Fruit fly (Drosophila melanogaster) whole organism, embryonic: ENCODE data around the gene Sgs1.

Experiments
- Bteb2 ChIP-seq: fragments of 200-800 bp; sonication (Bioruptor generic); optimal IDR thresholded peaks from 2 replicates; lab custom pipeline; 2016; ENCODE audit warnings: missing biosample characterization, missing genetic modification characterization
- CG1024 ChIP-seq: fragments of 200-800 bp; sonication (Bioruptor generic); IDR thresholded peaks from 2 replicates; pipeline ENCODE4 v1.3.6; 2022; ENCODE audit warnings: missing biosample characterization, missing genetic modification characterization
- CG10431 ChIP-seq: fragments of 200-800 bp; sonication (Bioruptor generic); optimal IDR thresholded peaks from 3 replicates; lab custom pipeline; 2018; ENCODE audit warnings: missing biosample characterization, mild to moderate bottlenecking, missing genetic modification characterization
- CG10959 ChIP-seq: fragments of 200-800 bp; sonication (Bioruptor generic); IDR thresholded peaks from 2 replicates; pipeline ENCODE4 v1.3.6; 2022; ENCODE audit warnings: missing biosample characterization, missing genetic modification characterization
- CG12071 ChIP-seq: fragments of 200-800 bp; sonication (Bioruptor generic); optimal IDR thresholded peaks from 3 replicates; lab custom pipeline; 2018; ENCODE audit warnings: missing biosample characterization, mild to moderate bottlenecking, missing genetic modification characterization
- CG12769 ChIP-seq: fragments of 200-800 bp; sonication (Bioruptor generic); optimal IDR thresholded peaks from 2 replicates; lab custom pipeline; 2019; ENCODE audit warnings: missing biosample characterization, mild to moderate bottlenecking, missing genetic modification characterization, moderate library complexity
- CG12942 ChIP-seq: fragments of 200-800 bp; sonication (Bioruptor generic); optimal IDR thresholded peaks from 3 replicates; lab custom pipeline; 2016; ENCODE audit warnings: missing biosample characterization, missing genetic modification characterization
- CG16779 ChIP-seq: fragments of 200-800 bp; sonication (Bioruptor generic); IDR thresholded peaks from 2 replicates; pipeline ENCODE4 v1.3.6; 2022; ENCODE audit warnings: missing biosample characterization, missing genetic modification characterization
- CG18262 ChIP-seq: fragments of 200-800 bp; optimal IDR thresholded peaks from 3 replicates; lab custom pipeline; 2019; ENCODE audit warnings: missing biosample characterization, mild to moderate bottlenecking, missing genetic modification characterization, moderate library complexity
- CG32532 ChIP-seq: fragments of 200-800 bp; sonication (Bioruptor generic); IDR thresholded peaks from 2 replicates; pipeline ENCODE4 v1.3.6; 2022; ENCODE audit warnings: missing biosample characterization, missing genetic modification characterization
- CG3407 ChIP-seq: fragments of 200-800 bp; sonication (Bioruptor generic); optimal IDR thresholded peaks from 2 replicates; lab custom pipeline; 2018; ENCODE audit warnings: missing biosample characterization, mild to moderate bottlenecking, missing genetic modification characterization
- CG3726 ChIP-seq: fragments of 200-800 bp; sonication (Bioruptor generic); IDR thresholded peaks from 3 replicates; pipeline ENCODE4, ENCODE4 v1.3.6; 2022; ENCODE audit warnings: missing biosample characterization, missing genetic modification characterization
- CG3995 ChIP-seq: fragments of 200-800 bp; sonication (Bioruptor generic); optimal IDR thresholded peaks from 3 replicates; lab custom pipeline; 2016; ENCODE audit warnings: missing biosample characterization, missing genetic modification characterization
- CG42726 ChIP-seq: fragments of 200-800 bp; sonication (Bioruptor generic); IDR thresholded peaks from 2 replicates; pipeline ENCODE4 v1.3.6; 2022; ENCODE audit warnings: missing biosample characterization, missing genetic modification characterization; ENCODE audit not compliant: partially characterized antibody
- CG6272 ChIP-seq: fragments of 200-800 bp; sonication (Bioruptor generic); IDR thresholded peaks from 2 replicates; pipeline ENCODE4 v1.3.6; 2022; ENCODE audit warnings: missing biosample characterization, missing genetic modification characterization
- CG6791 ChIP-seq: fragments of 200-800 bp; sonication (Bioruptor generic); IDR thresholded peaks from 3 replicates; pipeline ENCODE4 v1.3.6; 2022; ENCODE audit warnings: missing biosample characterization, missing genetic modification characterization; ENCODE audit not compliant: partially characterized antibody
- CG7987 ChIP-seq: fragments of 200-800 bp; sonication (Bioruptor generic); optimal IDR thresholded peaks from 2 replicates; lab custom pipeline; 2018; ENCODE audit warnings: missing biosample characterization, mild to moderate bottlenecking, missing genetic modification characterization, moderate library complexity
- CG8765 ChIP-seq: fragments of 200-800 bp; sonication (Bioruptor generic); IDR thresholded peaks from 2 replicates; pipeline ENCODE4 v1.3.6; 2022; ENCODE audit warnings: missing biosample characterization, missing genetic modification characterization
- Chrac-16 ChIP-seq: fragments of 200-800 bp; sonication (Bioruptor generic); optimal IDR thresholded peaks from 3 replicates; lab custom pipeline; 2016; ENCODE audit warnings: missing biosample characterization, missing genetic modification characterization
- Dip2 ChIP-seq: fragments of 200-800 bp; sonication (Bioruptor generic); IDR thresholded peaks from 2 replicates; pipeline ENCODE4 v1.3.6; 2022; ENCODE audit warnings: missing biosample characterization, missing genetic modification characterization
- Fer1 ChIP-seq: fragments of 200-800 bp; sonication (Bioruptor generic); optimal IDR thresholded peaks from 2 replicates; lab custom pipeline; 2017; ENCODE audit warnings: missing biosample characterization, mild to moderate bottlenecking, missing genetic modification characterization
- HLH54F ChIP-seq: fragments of 200-800 bp; sonication (Bioruptor generic); optimal IDR thresholded peaks from 3 replicates; lab custom pipeline; 2016; ENCODE audit warnings: missing biosample characterization, missing genetic modification characterization
- HmgZ ChIP-seq: fragments of 200-800 bp; sonication (Bioruptor generic); optimal IDR thresholded peaks from 2 replicates; lab custom pipeline; 2018; ENCODE audit warnings: missing biosample characterization, mild to moderate bottlenecking, missing genetic modification characterization
- MESR4 ChIP-seq: fragments of 200-800 bp; sonication (Bioruptor generic); optimal IDR thresholded peaks from 2 replicates; lab custom pipeline; 2018; ENCODE audit warnings: missing biosample characterization, mild to moderate bottlenecking, missing genetic modification characterization, moderate library complexity
- Meics ChIP-seq: fragments of 200-800 bp; sonication (Bioruptor generic); optimal IDR thresholded peaks from 2 replicates; lab custom pipeline; 2017; ENCODE audit warnings: missing biosample characterization, mild to moderate bottlenecking, missing genetic modification characterization
- Mes4 ChIP-seq: fragments of 200-800 bp; sonication (Bioruptor generic); optimal IDR thresholded peaks from 2 replicates; lab custom pipeline; 2016; ENCODE audit warnings: missing biosample characterization, missing genetic modification characterization
- Nf-YB ChIP-seq: fragments of 200-800 bp; sonication (Bioruptor generic); optimal IDR thresholded peaks from 3 replicates; lab custom pipeline; 2019; ENCODE audit warnings: missing biosample characterization, mild to moderate bottlenecking, missing genetic modification characterization, moderate library complexity
- Ptx1 ChIP-seq: fragments of 200-800 bp; sonication (Bioruptor generic); IDR thresholded peaks from 2 replicates; pipeline ENCODE4 v1.3.6; 2022; ENCODE audit warnings: missing biosample characterization, missing genetic modification characterization
- Ravus ChIP-seq: fragments of 200-800 bp; sonication (Bioruptor generic); IDR thresholded peaks from 2 replicates; pipeline ENCODE4 v1.3.6; 2022; ENCODE audit warnings: missing biosample characterization, missing genetic modification characterization
- Stat92E ChIP-seq, 3 experiments: fragments of >200 bp in 2 of 3; fragments of 200-800 bp in 1 of 3; sonication (Bioruptor generic) in 1 of 3; optimal IDR thresholded peaks; 2 replicates each; lab custom pipeline; 2017 to 2019; ENCODE audit warnings: missing biosample characterization in 3 of 3, missing genetic modification characterization in 3 of 3, mild to moderate bottlenecking in 1 of 3, moderate library complexity in 1 of 3
- ato ChIP-seq: fragments of 200-800 bp; sonication (Bioruptor generic); IDR thresholded peaks from 2 replicates; pipeline ENCODE4 v1.3.6; 2022; ENCODE audit warnings: missing biosample characterization, missing genetic modification characterization; ENCODE audit not compliant: partially characterized antibody
- ci ChIP-seq: fragments of 200-800 bp; sonication (Bioruptor generic); IDR thresholded peaks from 3 replicates; pipeline ENCODE4 v1.3.6; 2022; ENCODE audit warnings: missing biosample characterization, missing genetic modification characterization
- danr ChIP-seq: fragments of 200-800 bp; sonication (Bioruptor generic); IDR thresholded peaks from 2 replicates; pipeline ENCODE4 v1.3.6; 2022; ENCODE audit warnings: missing biosample characterization, missing genetic modification characterization
- emc ChIP-seq: fragments of 200-800 bp; sonication (Bioruptor generic); optimal IDR thresholded peaks from 2 replicates; lab custom pipeline; 2016; ENCODE audit warnings: missing biosample characterization, missing genetic modification characterization
- ewg ChIP-seq: fragments of 200-800 bp; sonication (Bioruptor generic); optimal IDR thresholded peaks from 3 replicates; lab custom pipeline; 2017; ENCODE audit warnings: mild to moderate bottlenecking, missing biosample characterization, missing genetic modification reagents, missing genetic modification characterization
- grau ChIP-seq: fragments of 200-800 bp; optimal IDR thresholded peaks from 3 replicates; lab custom pipeline; 2019; ENCODE audit warnings: missing biosample characterization, mild to moderate bottlenecking, missing genetic modification characterization, moderate library complexity
- gro ChIP-seq: fragments of 200-800 bp; sonication (Bioruptor generic); optimal IDR thresholded peaks from 2 replicates; lab custom pipeline; 2016; ENCODE audit warnings: missing biosample characterization, missing genetic modification characterization
- inv ChIP-seq: fragments of 200-800 bp; sonication (Bioruptor generic); IDR thresholded peaks from 2 replicates; pipeline ENCODE4 v1.3.6; 2022; ENCODE audit warnings: missing biosample characterization, missing genetic modification characterization; ENCODE audit not compliant: partially characterized antibody
- kni ChIP-seq: fragments of 200-800 bp; sonication (Bioruptor generic); optimal IDR thresholded peaks from 3 replicates; lab custom pipeline; 2017; ENCODE audit warnings: mild to moderate bottlenecking, missing biosample characterization, missing genetic modification reagents, missing genetic modification characterization
- lilli ChIP-seq: fragments of 200-800 bp; sonication (Bioruptor generic); optimal IDR thresholded peaks from 3 replicates; lab custom pipeline; 2016; ENCODE audit warnings: missing biosample characterization, missing genetic modification characterization
- lov ChIP-seq, 2 experiments: fragments of 200-800 bp in 1 of 2; fragments of >200 bp in 1 of 2; sonication (Bioruptor generic) in 1 of 2; IDR thresholded peaks in 1 of 2; optimal IDR thresholded peaks in 1 of 2; 2 replicates in 1 of 2; 3 replicates in 1 of 2; pipeline versions ENCODE4 v1.3.6 to Lab custom; 2017 to 2022; ENCODE audit warnings: missing biosample characterization in 1 of 2, missing genetic modification characterization in 1 of 2
- oc ChIP-seq: fragments of 200-800 bp; sonication (Bioruptor generic); optimal IDR thresholded peaks from 2 replicates; lab custom pipeline; 2018; ENCODE audit warnings: missing biosample characterization, mild to moderate bottlenecking, missing genetic modification characterization, moderate library complexity
- org-1 ChIP-seq: fragments of 200-800 bp; sonication (Bioruptor generic); optimal IDR thresholded peaks from 2 replicates; lab custom pipeline; 2017; ENCODE audit warnings: missing biosample characterization, missing genetic modification characterization
- ranshi ChIP-seq: fragments of 200-800 bp; sonication (Bioruptor generic); IDR thresholded peaks from 2 replicates; pipeline ENCODE4 v1.3.6; 2022; ENCODE audit warnings: missing biosample characterization, missing genetic modification characterization
- row ChIP-seq: fragments of 200-800 bp; sonication (Bioruptor generic); IDR thresholded peaks from 3 replicates; pipeline ENCODE4 v1.3.6; 2022; ENCODE audit warnings: missing biosample characterization, missing genetic modification characterization
- sc ChIP-seq, 3 experiments: fragments of >200 bp in 2 of 3; fragments of 200-800 bp in 1 of 3; sonication (Bioruptor generic) in 1 of 3; optimal IDR thresholded peaks; 2 replicates in 2 of 3; 3 replicates in 1 of 3; lab custom pipeline; 2017; ENCODE audit warnings: mild to moderate bottlenecking in 1 of 3, missing biosample characterization in 1 of 3, missing genetic modification characterization in 1 of 3, missing genetic modification reagents in 1 of 3
- sim ChIP-seq: fragments of 200-800 bp; sonication (Bioruptor generic); IDR thresholded peaks from 2 replicates; pipeline ENCODE4 v1.3.6; 2022; ENCODE audit warnings: missing biosample characterization, missing genetic modification characterization
- so ChIP-seq: fragments of 200-800 bp; sonication (Bioruptor generic); IDR thresholded peaks from 3 replicates; pipeline ENCODE4 v1.3.6; 2022; ENCODE audit warnings: missing biosample characterization, missing genetic modification characterization
- stc ChIP-seq: fragments of 200-800 bp; sonication (Bioruptor generic); IDR thresholded peaks from 2 replicates; pipeline ENCODE4 v1.3.6; 2022; ENCODE audit warnings: missing biosample characterization, missing genetic modification characterization

Sgs1 gene

DNA sequence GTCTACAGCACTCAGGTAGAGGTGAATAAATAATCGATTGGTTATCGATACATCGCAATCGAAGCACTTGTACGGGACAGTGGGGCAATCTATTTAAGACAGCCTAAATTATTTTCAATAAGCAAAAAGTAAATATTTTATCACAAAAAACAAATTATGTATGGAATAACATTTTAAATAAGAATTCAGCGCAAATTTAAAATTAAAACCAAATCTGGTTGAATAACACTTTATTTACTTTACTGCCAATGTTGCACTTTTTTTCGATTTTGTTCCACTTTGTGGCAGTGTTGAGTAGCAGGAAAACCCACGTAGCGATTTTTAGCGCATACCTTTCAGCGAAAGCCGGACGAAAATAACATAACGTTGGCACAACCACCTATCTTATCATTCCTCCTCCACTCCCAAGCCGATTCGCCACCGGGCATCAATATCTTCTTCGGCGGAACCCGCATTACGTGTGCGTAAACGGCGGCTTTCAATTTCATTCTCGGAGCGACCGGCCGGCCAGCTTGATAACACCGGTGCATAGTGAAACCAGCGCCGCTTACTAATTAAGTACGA is 39.9 kb downstream of the Sgs1 start, which contains the start of the genes Gmd and CG3792 (continued):
- TF ChIP-seq CG10431, result peak; percentile 82
- peak; percentile 59; the same call in 1 of the 2 replicates for TF ChIP-seq Dip2 (GFP tag; lab: Robert Waterston, UW)
- TF ChIP-seq Chrac-16 (GFP tag; lab: Kevin White, UChicago), result peak; percentile 91
- TF ChIP-seq CG3995 (GFP tag; lab: Kevin White, UChicago), result peak; percentile 85
- peak; percentile 97 for TF ChIP-seq CG32532
- peak; percentile 12 for TF ChIP-seq MESR4 (GFP tag; lab: Kevin White, UChicago)
- peak; percentile 86 for TF ChIP-seq CG1024 (GFP tag; lab: Robert Waterston, UW)
- TF ChIP-seq stc (GFP tag; lab: Robert Waterston, UW), result peak; percentile 95
- peak; percentile 92 for TF ChIP-seq so (GFP tag; lab: Robert Waterston, UW)
- peak; percentile 96 for TF ChIP-seq Meics
- TF ChIP-seq grau (tag; lab: Kevin White, UChicago), result peak; percentile 95
- TF ChIP-seq Ravus (GFP tag; lab: Robert Waterston, UW), result peak; percentile 86
- TF ChIP-seq Ptx1 (GFP tag; lab: Robert Waterston, UW), result peak; percentile 98
- TF ChIP-seq HmgZ, result peak; percentile 96
- TF ChIP-seq lov (optimal IDR thresholded peaks at IDR 0.05; lab: Kevin White, UChicago), result no peak
- TF ChIP-seq lov (GFP tag; IDR thresholded peaks at IDR 0.05; lab: Robert Waterston, UW), result peak; percentile 76; the same call in 2 of the 3 replicates
- peak; percentile 97 for TF ChIP-seq CG18262 (tag; lab: Kevin White, UChicago)
- TF ChIP-seq CG10959 (GFP tag; lab: Robert Waterston, UW), result peak; percentile 95
- TF ChIP-seq sim (GFP tag; lab: Robert Waterston, UW), result peak; percentile 94
- peak; percentile 87 for TF ChIP-seq gro
- peak; percentile 89 for TF ChIP-seq CG16779 (GFP tag; lab: Robert Waterston, UW)
- no peak for TF ChIP-seq CG12769 (tag; lab: Kevin White, UChicago)
- peak; percentile 84 for TF ChIP-seq inv (GFP tag; lab: Robert Waterston, UW)
- peak; percentile 87 for TF ChIP-seq Mes4 (GFP tag; lab: Kevin White, UChicago)
- peak; percentile 83 for TF ChIP-seq CG7987
- peak; percentile 81 for TF ChIP-seq emc
- TF ChIP-seq Fer1, result peak; percentile 96
- peak; percentile 89 for TF ChIP-seq ewg (GFP tag; lab: Kevin White, UChicago)
- peak; percentile 94 for TF ChIP-seq CG3726
- TF ChIP-seq CG12942 (GFP tag; lab: Kevin White, UChicago), result peak; percentile 95
- TF ChIP-seq ranshi (GFP tag; lab: Robert Waterston, UW), result peak; percentile 97
- TF ChIP-seq CG6272 (GFP tag; lab: Robert Waterston, UW), result peak; percentile 96
- TF ChIP-seq ato (GFP tag; lab: Robert Waterston, UW), result peak; percentile 54; the same call in 1 of the 2 replicates
- TF ChIP-seq HLH54F, result peak; percentile 95
- TF ChIP-seq kni (GFP tag; lab: Kevin White, UChicago), result peak; percentile 77
- peak; percentile 94 for TF ChIP-seq Bteb2 (GFP tag; lab: Kevin White, UChicago)
- no peak for TF ChIP-seq CG12071 (GFP tag; lab: Kevin White, UChicago)
- TF ChIP-seq CG6791, result peak; percentile 76
- peak; percentile 93 for TF ChIP-seq CG8765 (GFP tag; lab: Robert Waterston, UW)
- peak; percentile 98 for TF ChIP-seq lilli (GFP tag; lab: Kevin White, UChicago)
- no peak for TF ChIP-seq sc (optimal IDR thresholded peaks at IDR 0.05; lab: Kevin White, UChicago)
- peak; percentile 82 for TF ChIP-seq sc (GFP tag; optimal IDR thresholded peaks at IDR 0.05; lab: Kevin White, UChicago)
- peak; percentile 93 for TF ChIP-seq danr
- peak; percentile 99 for TF ChIP-seq row
- TF ChIP-seq org-1 (GFP tag; lab: Kevin White, UChicago), result peak; percentile 91
- peak; percentile 82 for TF ChIP-seq Nf-YB (GFP tag; lab: Kevin White, UChicago)
- peak; percentile 78 for TF ChIP-seq CG3407 (GFP tag; lab: Kevin White, UChicago)
- peak in 1 of 3 experiments; percentile 82 for TF ChIP-seq Stat92E (GFP tag; optimal IDR thresholded peaks at IDR 0.05; lab: Kevin White, UChicago)
- peak; percentile 93 for TF ChIP-seq ci (GFP tag; lab: Robert Waterston, UW)
- TF ChIP-seq CG42726, result peak; percentile 76
- TF ChIP-seq oc (tag; lab: Kevin White, UChicago), result peak; percentile 92
